Worm (Caenorhabditis elegans) whole organism, L1 larva: ENCODE measurements around the gene srsx-14.

Experiments
- C34B4.2 ChIP-seq: sonication (generic microtip); optimal IDR thresholded peaks from 2 replicates; lab custom pipeline; 2017; ENCODE audit warnings: mild to moderate bottlenecking, missing genetic modification characterization, missing compliant biosample characterization
- lin-39 ChIP-seq: fragments of 150-350 bp; optimal IDR thresholded peaks from 2 replicates; lab custom pipeline; 2014; ENCODE audit warnings: missing biosample characterization, missing genetic modification reagents, missing genetic modification characterization
- snpc-4 ChIP-seq: fragments of 150-350 bp; optimal IDR thresholded peaks from 2 replicates; lab custom pipeline; 2014; ENCODE audit warnings: missing biosample characterization, missing genetic modification characterization
- sptf-1 ChIP-seq: fragments of 150-350 bp; optimal IDR thresholded peaks from 2 replicates; lab custom pipeline; 2014; ENCODE audit warnings: missing biosample characterization, missing genetic modification characterization
- unc-98 ChIP-seq: fragments of 200-800 bp; sonication (Bioruptor generic); IDR thresholded peaks from 2 replicates; pipeline ENCODE4 v1.3.6; 2022; ENCODE audit warnings: missing genetic modification characterization, missing compliant biosample characterization
- xbp-1 ChIP-seq: sonication (generic microtip); optimal IDR thresholded peaks from 2 replicates; lab custom pipeline; 2016; ENCODE audit warnings: missing genetic modification characterization, missing compliant biosample characterization
- ztf-4 ChIP-seq: fragments of 150-350 bp; optimal IDR thresholded peaks from 2 replicates; lab custom pipeline; 2014; ENCODE audit warnings: missing biosample characterization, missing genetic modification characterization

DNA sequence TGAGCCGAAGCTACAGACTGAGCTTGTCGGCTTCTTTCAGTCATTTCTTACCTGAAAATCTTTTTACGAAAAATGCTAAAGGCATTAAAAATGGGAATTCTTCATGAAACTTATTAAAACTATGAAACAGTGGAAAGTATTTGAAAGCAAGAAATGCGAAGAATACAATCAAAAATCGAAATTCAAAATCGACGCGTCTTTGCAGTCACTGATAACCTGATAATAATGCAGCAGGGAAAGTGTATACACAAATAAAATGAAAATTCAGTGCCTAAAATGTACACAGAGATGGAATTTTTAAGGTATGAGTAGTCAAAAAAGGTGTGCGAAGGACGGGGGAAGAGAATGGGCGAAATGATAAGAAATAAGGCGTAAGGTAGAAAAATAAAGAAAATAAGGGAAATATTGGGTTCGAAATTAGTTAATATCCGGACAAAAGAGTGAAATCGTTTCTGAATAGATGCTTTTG, 12.4 kb downstream of the srsx-14 start, which contains the start of gene C39H7.4:
- no peak for TF ChIP-seq snpc-4
- no peak for TF ChIP-seq sptf-1 (tag; lab: Kevin White, UChicago)
- no peak for TF ChIP-seq C34B4.2 (tag; lab: Kevin White, UChicago)
- TF ChIP-seq xbp-1 (tag; lab: Kevin White, UChicago) = no peak
- TF ChIP-seq unc-98 (GFP tag; lab: Robert Waterston, UW) = no peak
- TF ChIP-seq lin-39 (tag; lab: Kevin White, UChicago) = no peak
- no peak for TF ChIP-seq ztf-4
